Worm (Caenorhabditis elegans): ENCODE results near the gene far-1.

DNA sequence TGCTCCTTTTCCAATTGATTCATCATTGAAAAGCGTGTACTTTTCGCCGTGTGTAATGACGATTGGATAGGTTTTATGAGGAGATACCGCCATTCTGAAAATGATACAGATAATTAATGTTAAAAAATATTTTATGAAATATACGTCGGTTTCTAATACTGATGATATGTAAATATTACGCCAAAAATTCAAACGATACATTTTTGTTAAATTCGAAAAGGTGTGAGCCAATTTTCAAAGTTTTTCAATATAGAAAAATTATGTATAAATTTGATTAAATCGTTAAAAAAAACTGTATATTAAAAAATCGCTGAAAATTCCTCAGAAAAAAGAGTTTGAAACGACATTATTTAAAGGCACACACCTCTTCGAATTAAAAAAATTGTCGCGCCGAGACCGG, 30.4 kb downstream of the far-1 start, which contains the start of gene ikke-1:
- TF ChIP-seq snpc-4 (tag; optimal IDR thresholded peaks at IDR 0.05) (no peak), ceh-82 (tag; optimal IDR thresholded peaks at IDR 0.05) (no peak), nhr-11 (tag; optimal IDR thresholded peaks at IDR 0.05) (no peak), tbx-2 (tag; optimal IDR thresholded peaks at IDR 0.05) (no peak), lsy-12 (tag; optimal IDR thresholded peaks at IDR 0.05) (no peak), aly-2 (tag; optimal IDR thresholded peaks at IDR 0.05) (no peak)
